Worm (Caenorhabditis elegans) whole organism, late embryonic: ENCODE data around the gene mca-1.

Experiments
- C08G9.2 ChIP-seq: sonication (generic microtip); optimal IDR thresholded peaks from 2 replicates; lab custom pipeline; 2016; ENCODE audit warnings: mild to moderate bottlenecking, missing genetic modification characterization, moderate library complexity, missing compliant biosample characterization
- F13H6.1 ChIP-seq: sonication (generic microtip); optimal IDR thresholded peaks from 2 replicates; lab custom pipeline; 2016; ENCODE audit warnings: missing genetic modification characterization, missing compliant biosample characterization
- K02D7.2 ChIP-seq: sonication (generic microtip); optimal IDR thresholded peaks from 2 replicates; lab custom pipeline; 2017; ENCODE audit warnings: mild to moderate bottlenecking, missing genetic modification characterization, missing compliant biosample characterization
- T23F11.4 ChIP-seq: fragments of 200-800 bp; sonication (Bioruptor generic); optimal IDR thresholded peaks from 2 replicates; lab custom pipeline; 2018; ENCODE audit warnings: mild to moderate bottlenecking, missing genetic modification characterization, missing compliant biosample characterization
- ahr-1 ChIP-seq: sonication (generic microtip); optimal IDR thresholded peaks from 2 replicates; lab custom pipeline; 2016; ENCODE audit warnings: missing genetic modification characterization, missing compliant biosample characterization
- ceh-19 ChIP-seq: fragments of 200-800 bp; sonication (Bioruptor generic); optimal IDR thresholded peaks from 2 replicates; lab custom pipeline; 2018; ENCODE audit warnings: mild to moderate bottlenecking, missing genetic modification characterization, missing compliant biosample characterization
- ceh-2 ChIP-seq: sonication (generic microtip); optimal IDR thresholded peaks from 2 replicates; lab custom pipeline; 2016; ENCODE audit warnings: missing genotype, missing genetic modification characterization, missing compliant biosample characterization
- ceh-24 ChIP-seq: sonication (generic microtip); optimal IDR thresholded peaks from 2 replicates; lab custom pipeline; 2016; ENCODE audit warnings: mild to moderate bottlenecking, missing genetic modification characterization, missing compliant biosample characterization
- ceh-30 ChIP-seq: fragments of 150-350 bp; optimal IDR thresholded peaks from 2 replicates; lab custom pipeline; 2014; ENCODE audit warnings: missing biosample characterization, missing genetic modification characterization
- ceh-31 ChIP-seq: sonication (generic microtip); optimal IDR thresholded peaks from 2 replicates; lab custom pipeline; 2016; ENCODE audit warnings: missing genetic modification characterization, missing compliant biosample characterization
- ceh-48 ChIP-seq: sonication (generic microtip); optimal IDR thresholded peaks from 2 replicates; lab custom pipeline; 2016; ENCODE audit warnings: missing genetic modification characterization, inconsistent platforms, missing compliant biosample characterization
- ceh-9 ChIP-seq: sonication (generic microtip); optimal IDR thresholded peaks from 2 replicates; lab custom pipeline; 2016; ENCODE audit warnings: mild to moderate bottlenecking, missing genetic modification characterization, inconsistent platforms, missing compliant biosample characterization
- che-1 ChIP-seq: sonication (generic microtip); optimal IDR thresholded peaks from 2 replicates; lab custom pipeline; 2016; ENCODE audit warnings: mild to moderate bottlenecking, missing genetic modification characterization, missing compliant biosample characterization
- elt-2 ChIP-seq: sonication (generic microtip); optimal IDR thresholded peaks from 2 replicates; lab custom pipeline; 2016; ENCODE audit warnings: missing genetic modification reagents, missing genetic modification characterization, missing compliant biosample characterization
- elt-4 ChIP-seq: sonication (generic microtip); optimal IDR thresholded peaks from 2 replicates; lab custom pipeline; 2016; ENCODE audit warnings: missing genetic modification characterization, missing compliant biosample characterization
- eyg-1 ChIP-seq: sonication (generic microtip); optimal IDR thresholded peaks from 2 replicates; lab custom pipeline; 2016; ENCODE audit warnings: missing genotype, missing genetic modification characterization, missing compliant biosample characterization
- fax-1 ChIP-seq: sonication (generic microtip); optimal IDR thresholded peaks from 2 replicates; lab custom pipeline; 2016; ENCODE audit warnings: missing genotype, missing genetic modification characterization, missing compliant biosample characterization
- hlh-15 ChIP-seq: sonication (generic microtip); optimal IDR thresholded peaks from 2 replicates; lab custom pipeline; 2016; ENCODE audit warnings: missing genetic modification characterization, missing compliant biosample characterization
- hlh-8 ChIP-seq: sonication (generic microtip); optimal IDR thresholded peaks from 2 replicates; lab custom pipeline; 2016; ENCODE audit warnings: missing genotype, missing genetic modification characterization, missing compliant biosample characterization
- lim-6 ChIP-seq: sonication (generic microtip); optimal IDR thresholded peaks from 2 replicates; lab custom pipeline; 2016; ENCODE audit warnings: missing genetic modification characterization, missing compliant biosample characterization
- lin-11 ChIP-seq: fragments of 200-800 bp; sonication (Bioruptor generic); optimal IDR thresholded peaks from 2 replicates; lab custom pipeline; 2018; ENCODE audit warnings: mild to moderate bottlenecking, missing genetic modification characterization, missing compliant biosample characterization
- madf-2 ChIP-seq: sonication (generic microtip); optimal IDR thresholded peaks from 2 replicates; lab custom pipeline; 2017; ENCODE audit warnings: missing genetic modification characterization, missing compliant biosample characterization
- mec-3 ChIP-seq: sonication (generic microtip); optimal IDR thresholded peaks from 2 replicates; lab custom pipeline; 2016; ENCODE audit warnings: borderline replicate concordance, missing genetic modification characterization, missing compliant biosample characterization
- nfya-1 ChIP-seq: sonication (generic microtip); optimal IDR thresholded peaks from 2 replicates; lab custom pipeline; 2017; ENCODE audit warnings: missing genetic modification characterization, mild to moderate bottlenecking, missing compliant biosample characterization, antibody characterized with exemption, moderate library complexity
- npax-4 ChIP-seq: sonication (generic microtip); optimal IDR thresholded peaks from 2 replicates; lab custom pipeline; 2016; ENCODE audit warnings: missing genetic modification characterization, missing compliant biosample characterization
- odd-2 ChIP-seq: sonication (generic microtip); optimal IDR thresholded peaks from 2 replicates; lab custom pipeline; 2017; ENCODE audit warnings: antibody characterized with exemption, mild to moderate bottlenecking, missing genetic modification characterization, missing compliant biosample characterization
- pag-3 ChIP-seq: sonication (generic microtip); optimal IDR thresholded peaks from 2 replicates; lab custom pipeline; 2016; ENCODE audit warnings: missing compliant biosample characterization, missing genetic modification characterization, borderline replicate concordance
- pat-9 ChIP-seq: fragments of 200-800 bp; sonication (Bioruptor generic); optimal IDR thresholded peaks from 2 replicates; lab custom pipeline; 2018; ENCODE audit warnings: mild to moderate bottlenecking, missing genetic modification characterization, moderate library complexity, missing compliant biosample characterization
- pha-2 ChIP-seq: sonication (generic microtip); optimal IDR thresholded peaks from 2 replicates; lab custom pipeline; 2017; ENCODE audit warnings: mild to moderate bottlenecking, missing genetic modification characterization, missing compliant biosample characterization
- pha-4 ChIP-seq: fragments of 150-350 bp; optimal IDR thresholded peaks from 2 replicates; lab custom pipeline; 2018; ENCODE audit warnings: missing biosample characterization, missing genetic modification reagents, missing genetic modification characterization
- rnt-1 ChIP-seq: sonication (generic microtip); optimal IDR thresholded peaks from 2 replicates; lab custom pipeline; 2016; ENCODE audit warnings: missing genetic modification characterization, missing compliant biosample characterization
- sox-4 ChIP-seq: sonication (generic microtip); optimal IDR thresholded peaks from 2 replicates; lab custom pipeline; 2017; ENCODE audit warnings: mild to moderate bottlenecking, missing genetic modification characterization, inconsistent platforms, missing compliant biosample characterization
- tbx-2 ChIP-seq: sonication (generic microtip); optimal IDR thresholded peaks from 2 replicates; lab custom pipeline; 2016; ENCODE audit warnings: missing genetic modification characterization, missing compliant biosample characterization
- ttx-3 ChIP-seq: sonication (generic microtip); optimal IDR thresholded peaks from 2 replicates; lab custom pipeline; 2016; ENCODE audit warnings: missing genetic modification reagents, missing genetic modification characterization, missing compliant biosample characterization
- unc-3 ChIP-seq, 2 experiments: fragments of 200-800 bp in 1 of 2; sonication (Bioruptor generic) in 1 of 2; sonication (generic microtip) in 1 of 2; conservative IDR thresholded peaks in 1 of 2; optimal IDR thresholded peaks in 1 of 2; 2 replicates each; pipeline versions ENCODE4 v1.3.6 to Lab custom; 2016 to 2022; ENCODE audit warnings: missing compliant biosample characterization in 2 of 2, missing genetic modification characterization in 2 of 2, missing genetic modification reagents in 1 of 2
- unc-42 ChIP-seq: sonication (generic microtip); optimal IDR thresholded peaks from 2 replicates; lab custom pipeline; 2016; ENCODE audit warnings: missing genotype, missing genetic modification characterization, missing compliant biosample characterization
- unc-86 ChIP-seq: sonication (generic microtip); optimal IDR thresholded peaks from 2 replicates; lab custom pipeline; 2016; ENCODE audit warnings: missing genetic modification characterization, missing compliant biosample characterization

Gene mca-1

ce11 chrIV:9624275-9624674 is 10.5 kb downstream of the mca-1 start, which contains the start of gene W09C2.8:
TSS of gene W09C2.8 (minus strand) at chrIV:9624375.
- TF ChIP-seq hlh-15 (tag; lab: Kevin White, UChicago) = no peak
- TF ChIP-seq che-1 (tag; lab: Kevin White, UChicago) = no peak
- no peak for TF ChIP-seq lim-6 (tag; lab: Kevin White, UChicago)
- TF ChIP-seq T23F11.4 = no peak
- no peak for TF ChIP-seq elt-4 (tag; lab: Kevin White, UChicago)
- TF ChIP-seq unc-42 = no peak
- TF ChIP-seq pha-4 (tag; lab: Kevin White, UChicago) = no peak
- TF ChIP-seq unc-86 (tag; lab: Kevin White, UChicago) = no peak
- TF ChIP-seq hlh-8 (tag; lab: Kevin White, UChicago) = no peak
- TF ChIP-seq pha-2 = no peak
- no peak for TF ChIP-seq eyg-1 (tag; lab: Kevin White, UChicago)
- no peak for TF ChIP-seq ceh-19 (GFP tag; lab: Kevin White, UChicago)
- TF ChIP-seq sox-4 (tag; lab: Kevin White, UChicago) = no peak
- TF ChIP-seq K02D7.2 = no peak
- no peak for TF ChIP-seq ceh-30 (tag; lab: Kevin White, UChicago)
- no peak for TF ChIP-seq ttx-3
- TF ChIP-seq F13H6.1 (tag; lab: Kevin White, UChicago) = no peak
- no peak for TF ChIP-seq pag-3 (tag; lab: Kevin White, UChicago)
- no peak for TF ChIP-seq odd-2 (tag; lab: Kevin White, UChicago)
- no peak for TF ChIP-seq tbx-2 (tag; lab: Kevin White, UChicago)
- TF ChIP-seq, all 69 proteins: peak for 0

ce11 chrIV:9623269-9623668 is 11.5 kb downstream of the mca-1 start, which contains the start of gene W09C2.9:
TSS of gene W09C2.9 (minus strand) at chrIV:9623369.
- TF ChIP-seq ceh-31 (tag; lab: Kevin White, UChicago) = no peak
- no peak for TF ChIP-seq rnt-1
- TF ChIP-seq ceh-9 = no peak
- TF ChIP-seq ceh-48 (tag; lab: Kevin White, UChicago) = no peak
- no peak for TF ChIP-seq npax-4 (tag; lab: Kevin White, UChicago)
- TF ChIP-seq lin-11 (tag; lab: Kevin White, UChicago) = no peak
- no peak for TF ChIP-seq nfya-1 (tag; lab: Kevin White, UChicago)
- TF ChIP-seq ceh-2 (tag; lab: Kevin White, UChicago) = no peak
- TF ChIP-seq unc-3 (GFP tag; conservative IDR thresholded peaks at IDR 0.05; lab: Robert Waterston, UW) = no peak
- TF ChIP-seq unc-3 (tag; optimal IDR thresholded peaks at IDR 0.05; lab: Kevin White, UChicago) = no peak
- TF ChIP-seq mec-3 (tag; lab: Kevin White, UChicago) = no peak
- TF ChIP-seq fax-1 (tag; lab: Kevin White, UChicago) = no peak
- no peak for TF ChIP-seq ceh-24
- TF ChIP-seq ceh-19 (GFP tag; lab: Kevin White, UChicago) = no peak
- no peak for TF ChIP-seq hlh-8 (tag; lab: Kevin White, UChicago)
- no peak for TF ChIP-seq pha-2
- TF ChIP-seq, all 69 proteins: peak for 0

ce11 chrIV:9622272-9622671 is 12.5 kb downstream of the mca-1 start, which contains the start of gene W09C2.7:
TSS of gene W09C2.7 (minus strand) at chrIV:9622372.
- TF ChIP-seq ahr-1 (tag; lab: Kevin White, UChicago) (no peak), elt-2 (tag; lab: Kevin White, UChicago) (no peak), sox-4 (tag; lab: Kevin White, UChicago) (no peak), unc-42 (no peak), pat-9 (tag; lab: Kevin White, UChicago) (no peak)
- TF ChIP-seq, all 69 proteins: peak for 0

ce11 chrIV:9618836-9619235 is 15.9 kb downstream of the mca-1 start:
- TF ChIP-seq madf-2 (tag; lab: Kevin White, UChicago) (no peak), C08G9.2 (tag; lab: Kevin White, UChicago) (no peak), F13H6.1 (tag; lab: Kevin White, UChicago) (no peak), eyg-1 (tag; lab: Kevin White, UChicago) (no peak)
